Fruit fly (Drosophila melanogaster) whole organism, prepupa: ENCODE results near the gene CG12017.
A peak's percentile ranks its signal among the peaks of the same experiment; 100 is the strongest.

Experiments used
- Blimp-1 ChIP-seq: fragments of 200-800 bp; sonication (Bioruptor generic); optimal IDR thresholded peaks from 3 replicates; lab custom pipeline; 2017; ENCODE audit warnings: missing biosample characterization, missing genetic modification characterization, mild to moderate bottlenecking, moderate library complexity, missing genetic modification reagents
- CG1621 ChIP-seq: fragments of 200-800 bp; sonication (Bioruptor generic); optimal IDR thresholded peaks from 3 replicates; lab custom pipeline; 2018; ENCODE audit warnings: missing biosample characterization, mild to moderate bottlenecking, missing genetic modification characterization
- CG3919 ChIP-seq: fragments of 200-800 bp; sonication (Bioruptor generic); optimal IDR thresholded peaks from 3 replicates; lab custom pipeline; 2016; ENCODE audit warnings: missing biosample characterization, missing genetic modification characterization
- CG8119 ChIP-seq: fragments of 200-800 bp; sonication (Bioruptor generic); IDR thresholded peaks from 3 replicates; pipeline ENCODE4 v1.3.6; 2022; ENCODE audit warnings: missing biosample characterization, missing genetic modification characterization
- CG9139 ChIP-seq: fragments of 200-800 bp; sonication (Bioruptor generic); optimal IDR thresholded peaks from 3 replicates; lab custom pipeline; 2017; ENCODE audit warnings: missing biosample characterization, mild to moderate bottlenecking, missing genetic modification characterization
- Gug ChIP-seq: fragments of 200-800 bp; sonication (Bioruptor generic); IDR thresholded peaks from 2 replicates; pipeline ENCODE4 v1.3.6; 2022; ENCODE audit warnings: missing biosample characterization, missing genetic modification characterization
- Hr38 ChIP-seq: sonication (Bioruptor generic); optimal IDR thresholded peaks from 2 replicates; lab custom pipeline; 2016; ENCODE audit warnings: missing biosample characterization, missing genetic modification characterization
- Hr39 ChIP-seq: fragments of 200-800 bp; sonication (Bioruptor generic); optimal IDR thresholded peaks from 2 replicates; lab custom pipeline; 2016; ENCODE audit warnings: missing biosample characterization, missing genetic modification characterization
- fd59A ChIP-seq: fragments of 200-800 bp; sonication (Bioruptor generic); optimal IDR thresholded peaks from 2 replicates; lab custom pipeline; 2017; ENCODE audit warnings: missing biosample characterization, mild to moderate bottlenecking, missing genetic modification characterization, missing genetic modification reagents
- spab ChIP-seq: fragments of 200-800 bp; sonication (Bioruptor generic); optimal IDR thresholded peaks from 2 replicates; lab custom pipeline; 2017; ENCODE audit warnings: missing biosample characterization, mild to moderate bottlenecking, missing genetic modification characterization, missing genetic modification reagents
- svp ChIP-seq: fragments of 200-800 bp; sonication (Bioruptor generic); peaks from one replicate; lab custom pipeline; 2016; ENCODE audit warnings: missing biosample characterization, missing genetic modification characterization

dm6 chr3L:3325925-3326903, 46.2 kb downstream of the CG12017 start, which contains the start of gene Gtpx:
- no peak for TF ChIP-seq Hr38 (GFP tag; lab: Kevin White, UChicago)
- TF ChIP-seq CG8119 (GFP tag; lab: Robert Waterston, UW) = peak; percentile 40; the same call in 1 of the 3 replicates
- TF ChIP-seq svp = peak; percentile 97
- no peak for TF ChIP-seq fd59A (GFP tag; lab: Kevin White, UChicago)
- TF ChIP-seq Gug (GFP tag; lab: Robert Waterston, UW) = no peak
- TF ChIP-seq spab (GFP tag; lab: Kevin White, UChicago) = peak; percentile 57
- peak; percentile 46 for TF ChIP-seq CG3919 (GFP tag; lab: Kevin White, UChicago)
- TF ChIP-seq Blimp-1 = peak; percentile 65
- TF ChIP-seq CG9139 (GFP tag; lab: Kevin White, UChicago) = peak; percentile 49
- peak; percentile 71 for TF ChIP-seq Hr39
- TF ChIP-seq CG1621 = no peak
